Fruit fly (Drosophila melanogaster): Measurements from ENCODE around the gene Zmynd8.
A peak's percentile ranks its signal among the peaks of the same experiment; 100 is the strongest.

The Zmynd8 gene

DNA sequence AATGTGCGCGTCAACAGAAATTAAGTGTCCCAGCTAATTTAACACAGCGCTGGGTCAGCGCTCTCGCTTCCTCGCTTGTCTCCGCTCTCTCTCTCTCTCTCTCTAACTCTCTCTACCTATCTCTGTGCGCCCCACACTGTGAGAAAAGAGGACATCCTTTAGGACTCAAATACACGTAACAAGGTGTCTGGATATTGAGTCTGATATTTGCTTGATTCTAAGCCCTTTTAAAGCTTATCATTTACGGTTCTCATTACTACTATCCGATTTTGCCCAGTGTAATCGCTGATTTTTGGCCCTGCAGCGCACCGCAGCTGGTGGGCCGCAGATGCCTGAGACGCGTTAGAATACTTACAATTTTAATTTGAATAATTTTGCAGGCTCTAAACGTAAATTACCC is 32.8 kb upstream of the Zmynd8 start (continued):
- TF ChIP-seq disco-r (GFP tag; optimal IDR thresholded peaks at IDR 0.05) (no peak), CG10654 (GFP tag; optimal IDR thresholded peaks at IDR 0.05) (no peak), ro (GFP tag; IDR thresholded peaks at IDR 0.05) (no peak), CG9817 (tag; optimal IDR thresholded peaks at IDR 0.05) (peak; percentile 43), dm (GFP tag; optimal IDR thresholded peaks at IDR 0.05) (no peak), CG4617 (GFP tag; optimal IDR thresholded peaks at IDR 0.05; ENCODE audit: borderline replicate concordance) (no peak), gce (GFP tag; IDR thresholded peaks at IDR 0.05) (0 out of 3 replicates have a peak, but pooled peaks have one; percentile 8), maf-S (GFP tag; optimal IDR thresholded peaks at IDR 0.05) (no peak), stwl (tag; optimal IDR thresholded peaks at IDR 0.05) (no peak), CG6689 (GFP tag; IDR thresholded peaks at IDR 0.05) (no peak), btn (GFP tag; optimal IDR thresholded peaks at IDR 0.05) (no peak), esg (GFP tag; conservative IDR thresholded peaks at IDR 0.05) (peak; percentile 37; the same call in 1 of the 2 replicates), Fer3 (tag; optimal IDR thresholded peaks at IDR 0.05) (peak; percentile 37), CG34224 (GFP tag; IDR thresholded peaks at IDR 0.05; ENCODE audit: partially characterized antibody) (no peak), CG14014 (GFP tag; IDR thresholded peaks at IDR 0.05) (peak; percentile 73), Dp (GFP tag; optimal IDR thresholded peaks at IDR 0.05) (no peak), lbe (GFP tag; optimal IDR thresholded peaks at IDR 0.05) (no peak), bsh (GFP tag; optimal IDR thresholded peaks at IDR 0.05) (no peak), slbo (GFP tag; IDR thresholded peaks at IDR 0.05) (peak; percentile 72), Lim3 (GFP tag; IDR thresholded peaks at IDR 0.05) (no peak), CG14441 (GFP tag; IDR thresholded peaks at IDR 0.05) (peak; percentile 29; the same call in 1 of the 2 replicates), az2 (GFP tag; optimal IDR thresholded peaks at IDR 0.05) (no peak), CG17802 (tag; optimal IDR thresholded peaks at IDR 0.05) (no peak), mam (GFP tag; optimal IDR thresholded peaks at IDR 0.05) (peak; percentile 40), CG4854 (GFP tag; optimal IDR thresholded peaks at IDR 0.05) (no peak), HLH4C (GFP tag; IDR thresholded peaks at IDR 0.05; ENCODE audit: partially characterized antibody) (no peak), CG30403 (GFP tag; optimal IDR thresholded peaks at IDR 0.05) (no peak), CTCF (GFP tag; optimal IDR thresholded peaks at IDR 0.05) (no peak), kay (GFP tag; optimal IDR thresholded peaks at IDR 0.05) (no peak), klu (GFP tag; IDR thresholded peaks at IDR 0.05) (no peak), CG8281 (tag; optimal IDR thresholded peaks at IDR 0.05) (no peak), Hr78 (GFP tag; optimal IDR thresholded peaks at IDR 0.05) (no peak), hth (optimal IDR thresholded peaks at IDR 0.05) (no peak), yki (optimal IDR thresholded peaks at IDR 0.05) (no peak), bbx (GFP tag; IDR thresholded peaks at IDR 0.05; ENCODE audit: partially characterized antibody) (no peak), jigr1 (GFP tag; IDR thresholded peaks at IDR 0.05) (no peak), Elba2 (GFP tag; optimal IDR thresholded peaks at IDR 0.05) (no peak), CG12744 (GFP tag; optimal IDR thresholded peaks at IDR 0.05) (no peak), Rx (GFP tag; IDR thresholded peaks at IDR 0.05) (no peak), CG11456 (GFP tag; IDR thresholded peaks at IDR 0.05) (peak; percentile 59; the same call in 2 of the 3 replicates), CG4424 (GFP tag; optimal IDR thresholded peaks at IDR 0.05) (no peak), CG11695 (GFP tag; IDR thresholded peaks at IDR 0.05) (no peak), sqz (GFP tag; optimal IDR thresholded peaks at IDR 0.05) (no peak), D19B (GFP tag; optimal IDR thresholded peaks at IDR 0.05) (peak; percentile 8), pita (GFP tag; optimal IDR thresholded peaks at IDR 0.05) (no peak), luna (GFP tag; optimal IDR thresholded peaks at IDR 0.05) (no peak), CG8924 (tag; optimal IDR thresholded peaks at IDR 0.05) (peak; percentile 23), lov (optimal IDR thresholded peaks at IDR 0.05) (no peak), lov (GFP tag; IDR thresholded peaks at IDR 0.05) (no peak), Sox100B (GFP tag; optimal IDR thresholded peaks at IDR 0.05) (no peak), sd (tag; optimal IDR thresholded peaks at IDR 0.05) (no peak), gfzf (GFP tag; optimal IDR thresholded peaks at IDR 0.05) (no peak), cad (GFP tag; optimal IDR thresholded peaks at IDR 0.05) (no peak)

Data from whole organism, embryonic.